Worm (Caenorhabditis elegans) whole organism, L4 larva: ENCODE measurements around the gene txdc-12.2.

ENCODE experiments used
- ceh-20 ChIP-seq: fragments of 200-800 bp; sonication (Bioruptor generic); IDR thresholded peaks from 2 replicates; pipeline ENCODE4 v1.3.6; 2022; ENCODE audit warnings: missing genetic modification reagents, missing genetic modification characterization, missing compliant biosample characterization
- fos-1 ChIP-seq: fragments of 150-350 bp; optimal IDR thresholded peaks from 2 replicates; lab custom pipeline; 2014; ENCODE audit warnings: missing biosample characterization, missing genetic modification characterization
- lin-15B ChIP-seq: fragments of 150-350 bp; sonication (generic microtip); optimal IDR thresholded peaks from 3 replicates; lab custom pipeline; 2014; ENCODE audit warnings: missing biosample characterization, missing genetic modification characterization
- mdl-1 ChIP-seq, 2 experiments: fragments of 150-350 bp in 1 of 2; sonication (generic microtip) in 1 of 2; optimal IDR thresholded peaks; 2 replicates each; lab custom pipeline; 2014 to 2017; ENCODE audit warnings: missing biosample characterization in 2 of 2, missing genetic modification characterization in 2 of 2
- nhr-76 ChIP-seq: fragments of 150-350 bp; optimal IDR thresholded peaks from 2 replicates; lab custom pipeline; 2014; ENCODE audit warnings: missing biosample characterization, missing genetic modification characterization
- zip-11 ChIP-seq: fragments of 200-800 bp; sonication (Bioruptor generic); IDR thresholded peaks from 2 replicates; pipeline ENCODE4 v1.3.6; 2022; ENCODE audit warnings: missing genetic modification characterization, missing compliant biosample characterization

ce11 chrX:2096804-2097203, 22.6 kb downstream of the txdc-12.2 start, which contains the start of gene T21D9.2:
- TF ChIP-seq fos-1 (tag; lab: Kevin White, UChicago) (no peak), ceh-20 (GFP tag; lab: Robert Waterston, UW) (no peak), lin-15B (tag; lab: Kevin White, UChicago) (no peak), nhr-76 (tag; lab: Kevin White, UChicago) (no peak), zip-11 (GFP tag; lab: Robert Waterston, UW) (no peak), mdl-1 (tag; optimal IDR thresholded peaks at IDR 0.05; lab: Kevin White, UChicago) (no peak)
